Fruit fly (Drosophila melanogaster) whole organism, pupa: Measurements from ENCODE around the gene hyd.

Experiments
- CG10348 ChIP-seq: fragments of 200-800 bp; sonication (Bioruptor generic); IDR thresholded peaks from 2 replicates; pipeline ENCODE4 v1.3.6; 2022; ENCODE audit warnings: missing biosample characterization, missing genetic modification characterization
- CG12605 ChIP-seq: fragments of 200-800 bp; sonication (Bioruptor generic); IDR thresholded peaks from 2 replicates; pipeline ENCODE4 v1.3.6; 2022; ENCODE audit warnings: missing biosample characterization, missing genetic modification characterization
- CG34367 ChIP-seq: fragments of 200-800 bp; sonication (Bioruptor generic); optimal IDR thresholded peaks from 2 replicates; lab custom pipeline; 2018; ENCODE audit warnings: missing biosample characterization, mild to moderate bottlenecking, missing genetic modification characterization
- CG4496 ChIP-seq: fragments of 200-800 bp; sonication (Bioruptor generic); IDR thresholded peaks from 3 replicates; pipeline ENCODE4 v1.3.6; 2022; ENCODE audit warnings: missing biosample characterization, missing genetic modification characterization
- CG8159 ChIP-seq: fragments of 200-800 bp; sonication (Bioruptor generic); optimal IDR thresholded peaks from 3 replicates; lab custom pipeline; 2018; ENCODE audit warnings: missing biosample characterization, mild to moderate bottlenecking, missing genetic modification characterization, moderate library complexity
- Snoo ChIP-seq: fragments of 200-800 bp; sonication (Bioruptor generic); optimal IDR thresholded peaks from 3 replicates; lab custom pipeline; 2017; ENCODE audit warnings: missing biosample characterization, mild to moderate bottlenecking, missing genetic modification characterization, inconsistent platforms

DNA sequence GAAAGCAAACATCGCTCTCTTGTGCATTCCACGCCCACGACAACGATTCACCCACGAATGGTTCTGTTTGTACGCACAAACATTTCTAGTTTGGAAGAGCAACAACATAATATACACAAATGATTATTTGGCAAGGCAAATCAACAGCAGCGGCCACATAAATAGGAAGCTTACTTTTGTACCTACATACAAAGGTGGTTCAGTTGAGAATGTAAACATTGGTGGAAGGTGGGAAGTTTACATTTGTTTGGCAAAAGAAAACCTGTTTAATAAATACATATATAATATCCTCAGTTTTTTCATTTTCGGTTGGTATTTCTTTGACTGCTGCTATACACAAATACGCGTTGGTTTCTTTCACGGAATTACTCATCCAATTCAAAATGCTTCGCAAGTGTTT is 22.8 kb downstream of the hyd start:
- TF ChIP-seq CG8159 (tag; lab: Kevin White, UChicago) (peak; percentile 33), Snoo (tag; lab: Kevin White, UChicago) (peak; percentile 27), CG34367 (peak; percentile 7), CG12605 (no peak), CG4496 (GFP tag; lab: Robert Waterston, UW) (no peak), CG10348 (GFP tag; lab: Robert Waterston, UW) (no peak)
